Fruit fly (Drosophila melanogaster) whole organism, prepupa: ENCODE data around the gene tna.

Experiments
- Blimp-1 ChIP-seq: fragments of 200-800 bp; sonication (Bioruptor generic); optimal IDR thresholded peaks from 3 replicates; lab custom pipeline; 2017; ENCODE audit warnings: missing biosample characterization, missing genetic modification characterization, mild to moderate bottlenecking, moderate library complexity, missing genetic modification reagents
- CG10631 ChIP-seq: fragments of 200-800 bp; sonication (Bioruptor generic); optimal IDR thresholded peaks from 2 replicates; lab custom pipeline; 2016; ENCODE audit warnings: missing biosample characterization, missing genetic modification characterization
- CG11902 ChIP-seq: fragments of 200-800 bp; sonication (Bioruptor generic); optimal IDR thresholded peaks from 3 replicates; lab custom pipeline; 2016; ENCODE audit warnings: missing biosample characterization, missing genetic modification characterization
- CG15336 ChIP-seq: fragments of 200-800 bp; sonication (Bioruptor generic); IDR thresholded peaks from 2 replicates; pipeline ENCODE4 v1.3.6; 2022; ENCODE audit warnings: missing biosample characterization, missing genetic modification characterization
- CG1621 ChIP-seq: fragments of 200-800 bp; sonication (Bioruptor generic); optimal IDR thresholded peaks from 3 replicates; lab custom pipeline; 2018; ENCODE audit warnings: missing biosample characterization, mild to moderate bottlenecking, missing genetic modification characterization
- CG16779 ChIP-seq: fragments of 200-800 bp; sonication (Bioruptor generic); optimal IDR thresholded peaks from 3 replicates; lab custom pipeline; 2017; ENCODE audit warnings: missing biosample characterization, mild to moderate bottlenecking, missing genetic modification characterization
- CG3032 ChIP-seq: fragments of 200-800 bp; optimal IDR thresholded peaks from 2 replicates; lab custom pipeline; 2019; ENCODE audit warnings: missing biosample characterization, mild to moderate bottlenecking, missing genetic modification characterization, moderate library complexity
- CG31627 ChIP-seq: fragments of 200-800 bp; sonication (Bioruptor generic); optimal IDR thresholded peaks from 3 replicates; lab custom pipeline; 2016; ENCODE audit warnings: missing biosample characterization, missing genetic modification characterization
- CG32006 ChIP-seq: fragments of 200-800 bp; sonication (Bioruptor generic); optimal IDR thresholded peaks from 3 replicates; lab custom pipeline; 2017; ENCODE audit warnings: missing biosample characterization, mild to moderate bottlenecking, missing genetic modification characterization
- CG34406 ChIP-seq: fragments of 200-800 bp; sonication (Bioruptor generic); optimal IDR thresholded peaks from 3 replicates; lab custom pipeline; 2016; ENCODE audit warnings: missing biosample characterization, missing genetic modification characterization
- CG3919 ChIP-seq: fragments of 200-800 bp; sonication (Bioruptor generic); optimal IDR thresholded peaks from 3 replicates; lab custom pipeline; 2016; ENCODE audit warnings: missing biosample characterization, missing genetic modification characterization
- CG4318 ChIP-seq: fragments of 200-800 bp; sonication (Bioruptor generic); optimal IDR thresholded peaks from 3 replicates; lab custom pipeline; 2017; ENCODE audit warnings: missing biosample characterization, mild to moderate bottlenecking, missing genetic modification characterization
- CG6163 ChIP-seq: fragments of 200-800 bp; sonication (Bioruptor generic); IDR thresholded peaks from 3 replicates; pipeline ENCODE4 v1.3.6; 2022; ENCODE audit warnings: missing biosample characterization, missing genetic modification characterization
- CG6276 ChIP-seq: fragments of 200-800 bp; sonication (Bioruptor generic); optimal IDR thresholded peaks from 2 replicates; lab custom pipeline; 2017; ENCODE audit warnings: missing biosample characterization, mild to moderate bottlenecking, missing genetic modification characterization
- CG6792 ChIP-seq: fragments of 200-800 bp; sonication (Bioruptor generic); optimal IDR thresholded peaks from 3 replicates; lab custom pipeline; 2016; ENCODE audit warnings: missing biosample characterization, missing genetic modification characterization
- CG6854 ChIP-seq: fragments of 200-800 bp; sonication (Bioruptor generic); optimal IDR thresholded peaks from 2 replicates; lab custom pipeline; 2017; ENCODE audit warnings: missing biosample characterization, mild to moderate bottlenecking, missing genetic modification characterization
- CG8632 ChIP-seq: fragments of 200-800 bp; sonication (Bioruptor generic); optimal IDR thresholded peaks from 3 replicates; lab custom pipeline; 2016; ENCODE audit warnings: missing biosample characterization, missing genetic modification characterization
- CG9139 ChIP-seq: fragments of 200-800 bp; sonication (Bioruptor generic); optimal IDR thresholded peaks from 3 replicates; lab custom pipeline; 2017; ENCODE audit warnings: missing biosample characterization, mild to moderate bottlenecking, missing genetic modification characterization
- Eip75B ChIP-seq: fragments of 200-800 bp; sonication (Bioruptor generic); optimal IDR thresholded peaks from 3 replicates; lab custom pipeline; 2016; ENCODE audit warnings: missing biosample characterization, missing genetic modification characterization
- Eip78C ChIP-seq: fragments of 200-800 bp; sonication (Bioruptor generic); peaks from one replicate; lab custom pipeline; 2016; ENCODE audit warnings: missing biosample characterization, missing genetic modification characterization
- Ets21C ChIP-seq: fragments of 200-800 bp; sonication (Bioruptor generic); optimal IDR thresholded peaks from 3 replicates; lab custom pipeline; 2016; ENCODE audit warnings: missing biosample characterization, missing genetic modification characterization
- Ets96B ChIP-seq: fragments of 200-800 bp; optimal IDR thresholded peaks from 2 replicates; lab custom pipeline; 2019; ENCODE audit warnings: missing biosample characterization, mild to moderate bottlenecking, missing genetic modification characterization, moderate library complexity
- Gug ChIP-seq: fragments of 200-800 bp; sonication (Bioruptor generic); IDR thresholded peaks from 2 replicates; pipeline ENCODE4 v1.3.6; 2022; ENCODE audit warnings: missing biosample characterization, missing genetic modification characterization
- Lpt ChIP-seq: fragments of 200-800 bp; sonication (Bioruptor generic); optimal IDR thresholded peaks from 3 replicates; lab custom pipeline; 2016; ENCODE audit warnings: missing biosample characterization, missing genetic modification characterization
- Met ChIP-seq: fragments of 200-800 bp; sonication (Bioruptor generic); optimal IDR thresholded peaks from 3 replicates; lab custom pipeline; 2016; ENCODE audit warnings: missing biosample characterization, missing genetic modification characterization
- OdsH ChIP-seq: fragments of 200-800 bp; sonication (Bioruptor generic); optimal IDR thresholded peaks from 3 replicates; lab custom pipeline; 2016; ENCODE audit warnings: missing biosample characterization, missing genetic modification characterization
- Smox ChIP-seq: fragments of 200-800 bp; sonication (Bioruptor generic); optimal IDR thresholded peaks from 3 replicates; lab custom pipeline; 2016; ENCODE audit warnings: missing biosample characterization, missing genetic modification characterization
- Sox14 ChIP-seq: fragments of 200-800 bp; sonication (Bioruptor generic); optimal IDR thresholded peaks from 3 replicates; lab custom pipeline; 2016; ENCODE audit warnings: missing biosample characterization, missing genetic modification characterization
- Sox15 ChIP-seq: fragments of 200-800 bp; sonication (Bioruptor generic); optimal IDR thresholded peaks from 3 replicates; lab custom pipeline; 2016; ENCODE audit warnings: missing biosample characterization, missing genetic modification characterization
- esn ChIP-seq: fragments of 200-800 bp; sonication (Bioruptor generic); optimal IDR thresholded peaks from 2 replicates; lab custom pipeline; 2016; ENCODE audit warnings: missing biosample characterization, mild to moderate bottlenecking, missing genetic modification characterization, moderate library complexity
- fd59A ChIP-seq: fragments of 200-800 bp; sonication (Bioruptor generic); optimal IDR thresholded peaks from 2 replicates; lab custom pipeline; 2017; ENCODE audit warnings: missing biosample characterization, mild to moderate bottlenecking, missing genetic modification characterization, missing genetic modification reagents
- fd85E ChIP-seq: fragments of 200-800 bp; sonication (Bioruptor generic); optimal IDR thresholded peaks from 3 replicates; lab custom pipeline; 2016; ENCODE audit warnings: missing biosample characterization, missing genetic modification characterization
- lz ChIP-seq: fragments of 200-800 bp; sonication (Bioruptor generic); optimal IDR thresholded peaks from 3 replicates; lab custom pipeline; 2016; ENCODE audit warnings: missing biosample characterization, missing genetic modification characterization
- net ChIP-seq: fragments of 200-800 bp; sonication (Bioruptor generic); optimal IDR thresholded peaks from 3 replicates; lab custom pipeline; 2016; ENCODE audit warnings: missing biosample characterization, missing genetic modification characterization
- pdm3 ChIP-seq: fragments of 200-800 bp; sonication (Bioruptor generic); optimal IDR thresholded peaks from 3 replicates; lab custom pipeline; 2016; ENCODE audit warnings: missing biosample characterization, missing genetic modification characterization
- salr ChIP-seq, 2 experiments: fragments of 200-800 bp; sonication (Bioruptor generic); optimal IDR thresholded peaks; 3 replicates each; lab custom pipeline; 2016 to 2018; ENCODE audit warnings: missing biosample characterization in 2 of 2, missing genetic modification characterization in 2 of 2, mild to moderate bottlenecking in 1 of 2
- ss ChIP-seq, 2 experiments: fragments of 200-800 bp; sonication (Bioruptor generic); optimal IDR thresholded peaks; 2 replicates in 1 of 2; 3 replicates in 1 of 2; lab custom pipeline; 2017 to 2018; ENCODE audit warnings: mild to moderate bottlenecking in 2 of 2, missing biosample characterization in 2 of 2, missing genetic modification characterization in 2 of 2, moderate library complexity in 1 of 2
- vri ChIP-seq: fragments of 200-800 bp; sonication (Bioruptor generic); optimal IDR thresholded peaks from 3 replicates; lab custom pipeline; 2016; ENCODE audit warnings: missing biosample characterization, mild to moderate bottlenecking, missing genetic modification characterization

The tna gene

dm6 chr3L:10822364-10823231 is 12.7 kb upstream of the tna start (continued):
- TF ChIP-seq CG3032 (tag; lab: Kevin White, UChicago): peak; percentile 11

- TF ChIP-seq Blimp-1 (GFP tag; lab: Kevin White, UChicago) (no peak), CG6276 (GFP tag; lab: Kevin White, UChicago) (no peak), CG3032 (tag; lab: Kevin White, UChicago) (no peak), Eip78C (GFP tag; lab: Kevin White, UChicago) (peak; percentile 33), Gug (GFP tag; lab: Robert Waterston, UW) (no peak)
These were observed 8.0 kb upstream of the tna start for dm6 chr3L:10827348-10827747.

dm6 chr3L:10829160-10829559 is 6.2 kb upstream of the tna start:
- peak; percentile 18 for TF ChIP-seq CG32006 (GFP tag; lab: Kevin White, UChicago)
- no peak for TF ChIP-seq net (GFP tag; lab: Kevin White, UChicago)
- no peak for TF ChIP-seq fd85E (GFP tag; lab: Kevin White, UChicago)
- TF ChIP-seq Eip78C (GFP tag; lab: Kevin White, UChicago): peak; percentile 56
- no peak for TF ChIP-seq lz (GFP tag; lab: Kevin White, UChicago)

dm6 chr3L:10833222-10833621 is 2.1 kb upstream of the tna start:
- TF ChIP-seq OdsH (GFP tag; lab: Kevin White, UChicago): no peak
- TF ChIP-seq CG4318 (GFP tag; lab: Kevin White, UChicago): no peak
- TF ChIP-seq Eip75B (GFP tag; lab: Kevin White, UChicago): no peak
- TF ChIP-seq ss (GFP tag; optimal IDR thresholded peaks at IDR 0.05; lab: Kevin White, UChicago): no peak
- TF ChIP-seq, all 60 proteins: peak for 0

dm6 chr3L:10837869-10838783 is 2.8 kb downstream of the tna start:
- TF ChIP-seq Eip78C (GFP tag; lab: Kevin White, UChicago) (peak; percentile 95), CG4318 (GFP tag; lab: Kevin White, UChicago) (peak; percentile 32), CG10631 (GFP tag; lab: Kevin White, UChicago) (peak; percentile 78), CG6854 (GFP tag; lab: Kevin White, UChicago) (peak; percentile 20), CG3919 (GFP tag; lab: Kevin White, UChicago) (peak; percentile 86), CG34406 (GFP tag; lab: Kevin White, UChicago) (peak; percentile 77), pdm3 (peak; percentile 84), Smox (GFP tag; lab: Kevin White, UChicago) (peak; percentile 67), esn (peak; percentile 83), vri (peak; percentile 72), CG15336 (GFP tag; lab: Robert Waterston, UW) (peak; percentile 59), CG6792 (peak; percentile 69), Sox15 (peak; percentile 58), lz (GFP tag; lab: Kevin White, UChicago) (peak; percentile 68), Lpt (GFP tag; lab: Kevin White, UChicago) (no peak), Ets96B (tag; lab: Kevin White, UChicago) (peak; percentile 72), ss (GFP tag; optimal IDR thresholded peaks at IDR 0.05; lab: Kevin White, UChicago) (peak; percentile 34 to 51), CG1621 (tag; lab: Kevin White, UChicago) (peak; percentile 56), CG8632 (peak; percentile 75), Ets21C (GFP tag; lab: Kevin White, UChicago) (peak; percentile 57), CG11902 (peak; percentile 60), salr (GFP tag; optimal IDR thresholded peaks at IDR 0.05; lab: Kevin White, UChicago) (peak; percentile 44 to 49), Sox14 (GFP tag; lab: Kevin White, UChicago) (peak; percentile 69), OdsH (GFP tag; lab: Kevin White, UChicago) (peak; percentile 80), fd59A (peak; percentile 40), CG6163 (GFP tag; lab: Robert Waterston, UW) (peak; percentile 86), CG16779 (tag; lab: Kevin White, UChicago) (peak; percentile 5), CG3032 (tag; lab: Kevin White, UChicago) (peak; percentile 60), CG31627 (GFP tag; lab: Kevin White, UChicago) (peak; percentile 79), CG9139 (GFP tag; lab: Kevin White, UChicago) (no peak), Gug (GFP tag; lab: Robert Waterston, UW) (peak; percentile 64), Met (GFP tag; lab: Kevin White, UChicago) (peak; percentile 81)
